Fruit fly (Drosophila melanogaster) whole organism, embryonic: ENCODE results near the gene Cpsf5.

Experiments
- Bgb ChIP-seq: fragments of 200-800 bp; sonication (Bioruptor generic); IDR thresholded peaks from 2 replicates; pipeline ENCODE4 v1.3.6; 2022; ENCODE audit warnings: missing biosample characterization, missing genetic modification characterization; ENCODE audit not compliant: partially characterized antibody
- BtbVII ChIP-seq: fragments of 200-800 bp; sonication (Bioruptor generic); optimal IDR thresholded peaks from 3 replicates; lab custom pipeline; 2017; ENCODE audit warnings: missing biosample characterization, mild to moderate bottlenecking, missing genetic modification characterization
- CG10543 ChIP-seq: fragments of 200-800 bp; sonication (Bioruptor generic); optimal IDR thresholded peaks from 3 replicates; lab custom pipeline; 2017; ENCODE audit warnings: missing biosample characterization, mild to moderate bottlenecking, missing genetic modification characterization, moderate library complexity
- CG12104 ChIP-seq: fragments of 200-800 bp; sonication (Bioruptor generic); optimal IDR thresholded peaks from 3 replicates; lab custom pipeline; 2016; ENCODE audit warnings: missing biosample characterization, missing genetic modification characterization
- CG12299 ChIP-seq: fragments of 200-800 bp; sonication (Bioruptor generic); optimal IDR thresholded peaks from 2 replicates; lab custom pipeline; 2018; ENCODE audit warnings: missing biosample characterization, mild to moderate bottlenecking, missing genetic modification characterization
- CG14014 ChIP-seq: fragments of 200-800 bp; sonication (Bioruptor generic); IDR thresholded peaks from 2 replicates; pipeline ENCODE4 v1.3.6; 2022; ENCODE audit warnings: missing biosample characterization, missing genetic modification characterization
- CG15269 ChIP-seq: fragments of 200-800 bp; sonication (Bioruptor generic); optimal IDR thresholded peaks from 2 replicates; lab custom pipeline; 2018; ENCODE audit warnings: missing biosample characterization, mild to moderate bottlenecking, missing genetic modification characterization, moderate library complexity
- CG15696 ChIP-seq: fragments of 200-800 bp; sonication (Bioruptor generic); optimal IDR thresholded peaks from 2 replicates; lab custom pipeline; 2019; ENCODE audit warnings: missing biosample characterization, mild to moderate bottlenecking, missing genetic modification characterization, moderate library complexity
- CG17912 ChIP-seq: fragments of 200-800 bp; sonication (Bioruptor generic); optimal IDR thresholded peaks from 2 replicates; lab custom pipeline; 2018; ENCODE audit warnings: missing biosample characterization, mild to moderate bottlenecking, missing genetic modification characterization
- CG1832 ChIP-seq: fragments of 200-800 bp; sonication (Bioruptor generic); optimal IDR thresholded peaks from 2 replicates; lab custom pipeline; 2017; ENCODE audit warnings: missing biosample characterization, mild to moderate bottlenecking, missing genetic modification characterization, inconsistent platforms
- CG18619 ChIP-seq: fragments of 200-800 bp; sonication (Bioruptor generic); optimal IDR thresholded peaks from 3 replicates; lab custom pipeline; 2017; ENCODE audit warnings: missing biosample characterization, mild to moderate bottlenecking, missing genetic modification characterization
- CG2712 ChIP-seq: fragments of 200-800 bp; optimal IDR thresholded peaks from 3 replicates; lab custom pipeline; 2019; ENCODE audit warnings: missing biosample characterization, mild to moderate bottlenecking, missing genetic modification characterization, moderate library complexity
- CG30020 ChIP-seq: fragments of 200-800 bp; optimal IDR thresholded peaks from 2 replicates; lab custom pipeline; 2019; ENCODE audit warnings: missing biosample characterization, mild to moderate bottlenecking, missing genetic modification characterization, moderate library complexity
- CG32532 ChIP-seq: fragments of 200-800 bp; sonication (Bioruptor generic); IDR thresholded peaks from 2 replicates; pipeline ENCODE4 v1.3.6; 2022; ENCODE audit warnings: missing biosample characterization, missing genetic modification characterization
- CG32767 ChIP-seq: fragments of 200-800 bp; sonication (Bioruptor generic); IDR thresholded peaks from 2 replicates; pipeline ENCODE4 v1.3.6; 2022; ENCODE audit warnings: missing biosample characterization, missing genetic modification characterization
- CG7786 ChIP-seq: fragments of 200-800 bp; sonication (Bioruptor generic); optimal IDR thresholded peaks from 2 replicates; lab custom pipeline; 2016; ENCODE audit warnings: missing biosample characterization, missing genetic modification characterization
- CG8388 ChIP-seq: fragments of 200-800 bp; sonication (Bioruptor generic); optimal IDR thresholded peaks from 2 replicates; lab custom pipeline; 2019; ENCODE audit warnings: missing biosample characterization, mild to moderate bottlenecking, missing genetic modification characterization, moderate library complexity
- CHES-1-like ChIP-seq: fragments of 200-800 bp; sonication (Bioruptor generic); optimal IDR thresholded peaks from 2 replicates; lab custom pipeline; 2016; ENCODE audit warnings: missing biosample characterization, missing genetic modification characterization
- Chrac-16 ChIP-seq: fragments of 200-800 bp; sonication (Bioruptor generic); optimal IDR thresholded peaks from 3 replicates; lab custom pipeline; 2016; ENCODE audit warnings: missing biosample characterization, missing genetic modification characterization
- Deaf1 ChIP-seq: fragments of 200-800 bp; optimal IDR thresholded peaks from 3 replicates; lab custom pipeline; 2019; ENCODE audit warnings: missing biosample characterization, mild to moderate bottlenecking, missing genetic modification characterization, moderate library complexity
- E2f2 ChIP-seq: fragments of 200-800 bp; sonication (Bioruptor generic); IDR thresholded peaks from 2 replicates; pipeline ENCODE4 v1.3.6; 2022; ENCODE audit warnings: missing biosample characterization, missing genetic modification characterization
- Hr39 ChIP-seq: fragments of >200 bp; optimal IDR thresholded peaks from 2 replicates; lab custom pipeline; 2017
- NC2α ChIP-seq: fragments of 200-800 bp; sonication (Bioruptor generic); optimal IDR thresholded peaks from 2 replicates; lab custom pipeline; 2016; ENCODE audit warnings: missing biosample characterization, missing genetic modification characterization
- Poxn ChIP-seq: fragments of 200-800 bp; sonication (Bioruptor generic); IDR thresholded peaks from 2 replicates; pipeline ENCODE4 v1.3.6; 2022; ENCODE audit warnings: missing biosample characterization, missing genetic modification characterization
- Rfx ChIP-seq: fragments of 200-800 bp; sonication (Bioruptor generic); IDR thresholded peaks from 2 replicates; pipeline ENCODE4 v1.3.6; 2022; ENCODE audit warnings: missing biosample characterization, missing genetic modification characterization
- Sin3A ChIP-seq: fragments of >200 bp; optimal IDR thresholded peaks from 2 replicates; lab custom pipeline; 2018
- Six4 ChIP-seq: fragments of 200-800 bp; sonication (Bioruptor generic); optimal IDR thresholded peaks from 2 replicates; lab custom pipeline; 2016; ENCODE audit warnings: missing biosample characterization, missing genetic modification characterization
- az2 ChIP-seq: fragments of 200-800 bp; sonication (Bioruptor generic); optimal IDR thresholded peaks from 3 replicates; lab custom pipeline; 2016; ENCODE audit warnings: missing biosample characterization, missing genetic modification characterization
- bowl ChIP-seq: fragments of 200-800 bp; sonication (Bioruptor generic); IDR thresholded peaks from 2 replicates; pipeline ENCODE4 v1.3.6; 2022; ENCODE audit warnings: missing biosample characterization, missing genetic modification characterization
- chinmo ChIP-seq: fragments of 200-800 bp; sonication (Bioruptor generic); IDR thresholded peaks from 4 replicates; pipeline ENCODE4 v1.3.6; 2022; ENCODE audit warnings: missing biosample characterization, missing genetic modification characterization; ENCODE audit not compliant: partially characterized antibody
- croc ChIP-seq: fragments of 200-800 bp; sonication (Bioruptor generic); conservative IDR thresholded peaks from 3 replicates; pipeline ENCODE4 v1.3.6; 2022; ENCODE audit warnings: missing biosample characterization, missing genetic modification characterization
- da ChIP-seq: fragments of 200-800 bp; sonication (Bioruptor generic); optimal IDR thresholded peaks from 2 replicates; lab custom pipeline; 2016; ENCODE audit warnings: missing biosample characterization, missing genetic modification characterization
- dati ChIP-seq: fragments of 200-800 bp; sonication (Bioruptor generic); IDR thresholded peaks from 2 replicates; pipeline ENCODE4 v1.3.6; 2022; ENCODE audit warnings: missing biosample characterization, missing genetic modification characterization
- dmrt99B ChIP-seq: fragments of 200-800 bp; sonication (Bioruptor generic); optimal IDR thresholded peaks from 2 replicates; lab custom pipeline; 2018; ENCODE audit warnings: missing biosample characterization, mild to moderate bottlenecking, missing genetic modification characterization, moderate library complexity
- dpn ChIP-seq, 2 experiments: fragments of 200-800 bp; sonication (Bioruptor generic); optimal IDR thresholded peaks; 3 replicates each; lab custom pipeline; 2016; ENCODE audit warnings: missing biosample characterization in 2 of 2, missing genetic modification characterization in 2 of 2
- ems ChIP-seq: fragments of 200-800 bp; sonication (Bioruptor generic); optimal IDR thresholded peaks from 3 replicates; lab custom pipeline; 2016; ENCODE audit warnings: missing biosample characterization, missing genetic modification characterization
- ftz-f1 ChIP-seq: fragments of 200-800 bp; sonication (Bioruptor generic); optimal IDR thresholded peaks from 2 replicates; lab custom pipeline; 2016; ENCODE audit warnings: missing biosample characterization, missing genetic modification characterization
- hbn ChIP-seq: fragments of 200-800 bp; sonication (Bioruptor generic); IDR thresholded peaks from 2 replicates; pipeline ENCODE4 v1.3.6; 2022; ENCODE audit warnings: missing biosample characterization, missing genetic modification characterization; ENCODE audit not compliant: partially characterized antibody
- her ChIP-seq: fragments of 200-800 bp; sonication (Bioruptor generic); optimal IDR thresholded peaks from 2 replicates; lab custom pipeline; 2016; ENCODE audit warnings: missing biosample characterization, missing genetic modification characterization
- ken ChIP-seq: fragments of 200-800 bp; sonication (Bioruptor generic); IDR thresholded peaks from 3 replicates; pipeline ENCODE4 v1.3.6; 2022; ENCODE audit warnings: missing biosample characterization, missing genetic modification characterization
- kni ChIP-seq: fragments of 200-800 bp; sonication (Bioruptor generic); optimal IDR thresholded peaks from 3 replicates; lab custom pipeline; 2017; ENCODE audit warnings: mild to moderate bottlenecking, missing biosample characterization, missing genetic modification reagents, missing genetic modification characterization
- nom ChIP-seq: fragments of 200-800 bp; sonication (Bioruptor generic); optimal IDR thresholded peaks from 2 replicates; lab custom pipeline; 2017; ENCODE audit warnings: missing biosample characterization, missing genetic modification characterization, mild to moderate bottlenecking, moderate library complexity, missing genetic modification reagents
- pnt ChIP-seq: fragments of 200-800 bp; sonication (Bioruptor generic); optimal IDR thresholded peaks from 3 replicates; lab custom pipeline; 2016; ENCODE audit warnings: missing biosample characterization, missing genetic modification characterization
- salm ChIP-seq: fragments of 200-800 bp; sonication (Bioruptor generic); optimal IDR thresholded peaks from 2 replicates; lab custom pipeline; 2018; ENCODE audit warnings: missing biosample characterization, mild to moderate bottlenecking, missing genetic modification characterization
- sqz ChIP-seq: fragments of 200-800 bp; sonication (Bioruptor generic); optimal IDR thresholded peaks from 3 replicates; lab custom pipeline; 2018; ENCODE audit warnings: missing biosample characterization, mild to moderate bottlenecking, missing genetic modification characterization
- stwl ChIP-seq: fragments of 200-800 bp; sonication (Bioruptor generic); optimal IDR thresholded peaks from 3 replicates; lab custom pipeline; 2018; ENCODE audit warnings: missing biosample characterization, mild to moderate bottlenecking, missing genetic modification characterization, moderate library complexity
- wek ChIP-seq: fragments of 200-800 bp; sonication (Bioruptor generic); optimal IDR thresholded peaks from 3 replicates; lab custom pipeline; 2018; ENCODE audit warnings: missing biosample characterization, mild to moderate bottlenecking, missing genetic modification characterization, moderate library complexity
- wor ChIP-seq: fragments of 200-800 bp; sonication (Bioruptor generic); IDR thresholded peaks from 2 replicates; pipeline ENCODE4 v1.3.6; 2022; ENCODE audit warnings: missing biosample characterization, missing genetic modification characterization
- zen2 ChIP-seq: fragments of 200-800 bp; sonication (Bioruptor generic); IDR thresholded peaks from 3 replicates; pipeline ENCODE4 v1.3.6; 2022; ENCODE audit warnings: missing biosample characterization, missing genetic modification characterization; ENCODE audit not compliant: partially characterized antibody
- zfh2 ChIP-seq: fragments of 200-800 bp; sonication (Bioruptor generic); optimal IDR thresholded peaks from 2 replicates; lab custom pipeline; 2016; ENCODE audit warnings: missing biosample characterization, missing genetic modification characterization

The Cpsf5 gene

dm6 chr3L:9422636-9423419 is 12.0 kb downstream of the Cpsf5 start, which contains the start of gene aay (continued):
- TF ChIP-seq CG10543 (peak; percentile 97), wek (GFP tag; lab: Kevin White, UChicago) (peak; percentile 92), pnt (peak; percentile 95), CG12299 (tag; lab: Kevin White, UChicago) (peak; percentile 99), sqz (GFP tag; lab: Kevin White, UChicago) (peak; percentile 98), Bgb (GFP tag; lab: Robert Waterston, UW) (peak; percentile 21; the same call in 1 of the 2 replicates), dati (GFP tag; lab: Robert Waterston, UW) (peak; percentile 90), her (peak; percentile 88), CG7786 (GFP tag; lab: Kevin White, UChicago) (peak; percentile 97), dmrt99B (tag; lab: Kevin White, UChicago) (peak; percentile 100), CG14014 (GFP tag; lab: Robert Waterston, UW) (peak; percentile 97), zfh2 (GFP tag; lab: Kevin White, UChicago) (peak; percentile 96), stwl (tag; lab: Kevin White, UChicago) (peak; percentile 88), salm (tag; lab: Kevin White, UChicago) (peak; percentile 99), da (GFP tag; lab: Kevin White, UChicago) (peak; percentile 94), Rfx (peak; percentile 99), CG1832 (GFP tag; lab: Kevin White, UChicago) (no peak), BtbVII (GFP tag; lab: Kevin White, UChicago) (peak; percentile 99), CHES-1-like (GFP tag; lab: Kevin White, UChicago) (peak; percentile 97), Six4 (GFP tag; lab: Kevin White, UChicago) (peak; percentile 99), dpn (GFP tag; optimal IDR thresholded peaks at IDR 0.05; lab: Kevin White, UChicago) (peak; percentile 98 to 99), Hr39 (no peak), CG32532 (peak; percentile 98), CG18619 (peak; percentile 99), Sin3A (no peak), CG15696 (tag; lab: Kevin White, UChicago) (peak; percentile 99), CG8388 (GFP tag; lab: Kevin White, UChicago) (peak; percentile 99), Deaf1 (tag; lab: Kevin White, UChicago) (peak; percentile 90), zen2 (GFP tag; lab: Robert Waterston, UW) (no peak), ftz-f1 (GFP tag; lab: Kevin White, UChicago) (peak; percentile 83), CG2712 (tag; lab: Kevin White, UChicago) (peak; percentile 100), ken (GFP tag; lab: Robert Waterston, UW) (peak; percentile 97), CG30020 (tag; lab: Kevin White, UChicago) (peak; percentile 89), kni (peak; percentile 95), bowl (peak; percentile 96), NC2α (GFP tag; lab: Kevin White, UChicago) (peak; percentile 97), az2 (peak; percentile 99), CG17912 (GFP tag; lab: Kevin White, UChicago) (peak; percentile 79), hbn (GFP tag; lab: Robert Waterston, UW) (no peak), CG12104 (peak; percentile 98), CG32767 (GFP tag; lab: Robert Waterston, UW) (peak; percentile 96), wor (GFP tag; lab: Robert Waterston, UW) (peak; percentile 97), CG15269 (tag; lab: Kevin White, UChicago) (peak; percentile 99), croc (peak; percentile 98), E2f2 (GFP tag; lab: Robert Waterston, UW) (peak; percentile 87), ems (peak; percentile 98), Poxn (GFP tag; lab: Robert Waterston, UW) (peak; percentile 90), nom (GFP tag; lab: Kevin White, UChicago) (peak; percentile 94), Chrac-16 (GFP tag; lab: Kevin White, UChicago) (peak; percentile 99), chinmo (GFP tag; lab: Robert Waterston, UW) (peak; percentile 93; the same call in 3 of the 4 replicates)
